Fruit fly (Drosophila melanogaster) whole organism, wandering third instar larva: ENCODE results near the gene Mgat2.

Source experiments
- CG32264 ChIP-seq: fragments of 200-800 bp; sonication (Bioruptor generic); optimal IDR thresholded peaks from 2 replicates; lab custom pipeline; 2016; ENCODE audit warnings: missing biosample characterization, missing genetic modification characterization
- GATAd ChIP-seq: sonication (Bioruptor generic); optimal IDR thresholded peaks from 2 replicates; lab custom pipeline; 2016; ENCODE audit warnings: missing biosample characterization, missing genetic modification characterization
- Hr78 ChIP-seq: fragments of >200 bp; optimal IDR thresholded peaks from 2 replicates; lab custom pipeline; 2017; ENCODE audit warnings: missing biosample characterization, missing genetic modification characterization
- Jra ChIP-seq: sonication (Bioruptor generic); optimal IDR thresholded peaks from 2 replicates; lab custom pipeline; 2016; ENCODE audit warnings: missing biosample characterization, missing genetic modification characterization
- OdsH ChIP-seq: fragments of 200-800 bp; sonication (Bioruptor generic); optimal IDR thresholded peaks from 2 replicates; lab custom pipeline; 2016; ENCODE audit warnings: missing biosample characterization, mild to moderate bottlenecking, missing genetic modification characterization
- br ChIP-seq: fragments of 200-800 bp; sonication (Bioruptor generic); optimal IDR thresholded peaks from 2 replicates; lab custom pipeline; 2016; ENCODE audit warnings: missing biosample characterization, missing genetic modification characterization

DNA sequence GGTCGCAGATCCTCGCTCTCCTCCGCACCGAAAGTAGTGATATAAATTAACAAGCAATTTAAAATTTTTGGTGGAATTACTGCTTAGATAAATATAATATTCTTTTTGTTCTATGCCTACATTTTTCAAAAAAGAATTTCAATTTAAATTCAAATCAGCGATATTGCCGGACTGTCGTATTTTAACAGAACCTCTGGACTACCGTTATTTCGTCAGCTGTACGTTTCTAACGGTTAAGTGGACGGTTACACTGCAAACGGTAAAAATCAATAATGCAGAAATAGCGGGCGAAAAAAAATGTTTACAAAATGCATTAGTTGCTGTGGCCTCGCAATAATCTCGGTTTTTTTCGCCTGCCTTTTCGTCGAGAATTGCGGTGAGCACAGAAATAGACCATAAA is 21.7 kb downstream of the Mgat2 start, which contains the start of gene Tace:
- TF ChIP-seq Jra (GFP tag; lab: Kevin White, UChicago) (no peak), Hr78 (GFP tag; lab: Kevin White, UChicago) (no peak), OdsH (GFP tag; lab: Kevin White, UChicago) (no peak), GATAd (no peak), CG32264 (GFP tag; lab: Kevin White, UChicago) (no peak), br (GFP tag; lab: Kevin White, UChicago) (no peak)
